Fruit fly (Drosophila melanogaster) whole organism, embryonic: ENCODE data around the gene Ada1-1.

Source experiments
- Atf-2 ChIP-seq: fragments of 200-800 bp; sonication (Bioruptor generic); optimal IDR thresholded peaks from 2 replicates; lab custom pipeline; 2016; ENCODE audit warnings: missing biosample characterization, missing genetic modification characterization
- BEAF-32 ChIP-seq: fragments of 200-800 bp; sonication (Bioruptor generic); optimal IDR thresholded peaks from 3 replicates; lab custom pipeline; 2017; ENCODE audit warnings: missing biosample characterization, missing genetic modification characterization, mild to moderate bottlenecking, moderate library complexity, missing genetic modification reagents
- Blimp-1 ChIP-seq: fragments of 200-800 bp; sonication (Bioruptor generic); optimal IDR thresholded peaks from 3 replicates; lab custom pipeline; 2018; ENCODE audit warnings: missing biosample characterization, missing genetic modification characterization, mild to moderate bottlenecking, moderate library complexity, missing genetic modification reagents
- CG10959 ChIP-seq: fragments of 200-800 bp; sonication (Bioruptor generic); IDR thresholded peaks from 2 replicates; pipeline ENCODE4 v1.3.6; 2022; ENCODE audit warnings: missing biosample characterization, missing genetic modification characterization
- CG11456 ChIP-seq: fragments of 200-800 bp; sonication (Bioruptor generic); IDR thresholded peaks from 3 replicates; pipeline ENCODE4 v1.3.6; 2022; ENCODE audit warnings: missing biosample characterization, missing genetic modification characterization
- CG14050 ChIP-seq: fragments of 200-800 bp; sonication (Bioruptor generic); IDR thresholded peaks from 3 replicates; pipeline ENCODE4 v1.3.6; 2022; ENCODE audit warnings: missing biosample characterization, missing genetic modification characterization
- CG14965 ChIP-seq: fragments of 200-800 bp; sonication (Bioruptor generic); optimal IDR thresholded peaks from 2 replicates; lab custom pipeline; 2016; ENCODE audit warnings: missing biosample characterization, missing genetic modification characterization, borderline replicate concordance
- CG15514 ChIP-seq: fragments of 200-800 bp; sonication (Bioruptor generic); optimal IDR thresholded peaks from 3 replicates; lab custom pipeline; 2017; ENCODE audit warnings: missing biosample characterization, missing genetic modification characterization, mild to moderate bottlenecking, moderate library complexity, missing genetic modification reagents
- CG1832 ChIP-seq: fragments of 200-800 bp; sonication (Bioruptor generic); optimal IDR thresholded peaks from 2 replicates; lab custom pipeline; 2017; ENCODE audit warnings: missing biosample characterization, mild to moderate bottlenecking, missing genetic modification characterization, inconsistent platforms
- CG2116 ChIP-seq: fragments of 200-800 bp; sonication (Bioruptor generic); optimal IDR thresholded peaks from 3 replicates; lab custom pipeline; 2018; ENCODE audit warnings: missing biosample characterization, mild to moderate bottlenecking, missing genetic modification characterization
- CG2875 ChIP-seq: fragments of 200-800 bp; sonication (Bioruptor generic); optimal IDR thresholded peaks from 2 replicates; lab custom pipeline; 2017; ENCODE audit warnings: missing biosample characterization, mild to moderate bottlenecking, missing genetic modification characterization, missing genetic modification reagents
- CG31388 ChIP-seq: fragments of 200-800 bp; sonication (Bioruptor generic); optimal IDR thresholded peaks from 2 replicates; lab custom pipeline; 2016; ENCODE audit warnings: missing biosample characterization, missing genetic modification characterization
- CG5245 ChIP-seq: fragments of 200-800 bp; sonication (Bioruptor generic); optimal IDR thresholded peaks from 3 replicates; lab custom pipeline; 2016; ENCODE audit warnings: missing biosample characterization, missing genetic modification characterization
- CG6654 ChIP-seq: fragments of 200-800 bp; sonication (Bioruptor generic); optimal IDR thresholded peaks from 2 replicates; lab custom pipeline; 2017; ENCODE audit warnings: missing biosample characterization, mild to moderate bottlenecking, missing genetic modification characterization
- CG6854 ChIP-seq: fragments of 200-800 bp; sonication (Bioruptor generic); optimal IDR thresholded peaks from 3 replicates; lab custom pipeline; 2017; ENCODE audit warnings: missing biosample characterization, mild to moderate bottlenecking, missing genetic modification characterization
- CG7963 ChIP-seq: fragments of 200-800 bp; sonication (Bioruptor generic); IDR thresholded peaks from 3 replicates; pipeline ENCODE4 v1.3.6; 2022; ENCODE audit warnings: missing biosample characterization, missing genetic modification characterization; ENCODE audit not compliant: partially characterized antibody
- CG7987 ChIP-seq: fragments of 200-800 bp; sonication (Bioruptor generic); optimal IDR thresholded peaks from 2 replicates; lab custom pipeline; 2018; ENCODE audit warnings: missing biosample characterization, mild to moderate bottlenecking, missing genetic modification characterization, moderate library complexity
- CG8281 ChIP-seq: fragments of 200-800 bp; sonication (Bioruptor generic); optimal IDR thresholded peaks from 2 replicates; lab custom pipeline; 2018; ENCODE audit warnings: missing biosample characterization, mild to moderate bottlenecking, missing genetic modification characterization, moderate library complexity
- CG8388 ChIP-seq: fragments of 200-800 bp; sonication (Bioruptor generic); optimal IDR thresholded peaks from 2 replicates; lab custom pipeline; 2019; ENCODE audit warnings: missing biosample characterization, mild to moderate bottlenecking, missing genetic modification characterization, moderate library complexity
- D19B ChIP-seq: fragments of 200-800 bp; sonication (Bioruptor generic); optimal IDR thresholded peaks from 2 replicates; lab custom pipeline; 2017; ENCODE audit warnings: missing biosample characterization, mild to moderate bottlenecking, missing genetic modification characterization
- Dref ChIP-seq: fragments of 200-800 bp; sonication (Bioruptor generic); IDR thresholded peaks from 2 replicates; pipeline ENCODE4 v1.3.6; 2022; ENCODE audit warnings: missing biosample characterization, missing genetic modification characterization
- Eip74EF ChIP-seq, 2 experiments: fragments of 200-800 bp in 1 of 2; fragments of >200 bp in 1 of 2; sonication (Bioruptor generic) in 1 of 2; optimal IDR thresholded peaks; 2 replicates each; lab custom pipeline; 2017 to 2019; ENCODE audit warnings: missing biosample characterization in 2 of 2, missing genetic modification characterization in 2 of 2, mild to moderate bottlenecking in 1 of 2, moderate library complexity in 1 of 2
- MBD-R2 ChIP-seq: fragments of 200-800 bp; sonication (Bioruptor generic); IDR thresholded peaks from 2 replicates; pipeline ENCODE4 v1.3.6; 2022; ENCODE audit warnings: missing biosample characterization, missing genetic modification characterization
- MTF-1 ChIP-seq: fragments of 200-800 bp; sonication (Bioruptor generic); optimal IDR thresholded peaks from 2 replicates; lab custom pipeline; 2018; ENCODE audit warnings: missing biosample characterization, mild to moderate bottlenecking, missing genetic modification characterization, borderline replicate concordance
- Mad ChIP-seq: fragments of 200-800 bp; sonication (Bioruptor generic); optimal IDR thresholded peaks from 2 replicates; lab custom pipeline; 2016; ENCODE audit warnings: missing biosample characterization, missing genetic modification characterization
- Max ChIP-seq: fragments of 200-800 bp; sonication (Bioruptor generic); optimal IDR thresholded peaks from 2 replicates; lab custom pipeline; 2016; ENCODE audit warnings: missing biosample characterization, mild to moderate bottlenecking, missing genetic modification characterization
- Stat92E ChIP-seq, 3 experiments: fragments of >200 bp in 2 of 3; fragments of 200-800 bp in 1 of 3; sonication (Bioruptor generic) in 1 of 3; optimal IDR thresholded peaks; 2 replicates each; lab custom pipeline; 2017 to 2019; ENCODE audit warnings: missing biosample characterization in 3 of 3, missing genetic modification characterization in 3 of 3, mild to moderate bottlenecking in 1 of 3, moderate library complexity in 1 of 3
- ac ChIP-seq: fragments of 200-800 bp; sonication (Bioruptor generic); optimal IDR thresholded peaks from 3 replicates; lab custom pipeline; 2017; ENCODE audit warnings: missing biosample characterization, mild to moderate bottlenecking, missing genetic modification characterization
- al ChIP-seq: fragments of 200-800 bp; sonication (Bioruptor generic); IDR thresholded peaks from 2 replicates; pipeline ENCODE4 v1.3.6; 2022; ENCODE audit warnings: missing biosample characterization, missing genetic modification characterization
- amos ChIP-seq: fragments of 200-800 bp; sonication (Bioruptor generic); IDR thresholded peaks from 2 replicates; pipeline ENCODE4 v1.3.6; 2022; ENCODE audit warnings: missing biosample characterization, missing genetic modification characterization; ENCODE audit not compliant: partially characterized antibody
- chif ChIP-seq, 2 experiments: fragments of 200-800 bp; sonication (Bioruptor generic); optimal IDR thresholded peaks; 3 replicates each; lab custom pipeline; 2016; ENCODE audit warnings: missing biosample characterization in 2 of 2, missing genetic modification characterization in 2 of 2
- ci ChIP-seq: fragments of 200-800 bp; sonication (Bioruptor generic); IDR thresholded peaks from 3 replicates; pipeline ENCODE4 v1.3.6; 2022; ENCODE audit warnings: missing biosample characterization, missing genetic modification characterization
- dan ChIP-seq: fragments of 200-800 bp; sonication (Bioruptor generic); IDR thresholded peaks from 2 replicates; pipeline ENCODE4 v1.3.6; 2022; ENCODE audit warnings: missing biosample characterization, missing genetic modification characterization
- exex ChIP-seq: fragments of 200-800 bp; sonication (Bioruptor generic); optimal IDR thresholded peaks from 4 replicates; lab custom pipeline; 2018; ENCODE audit warnings: missing biosample characterization, mild to moderate bottlenecking, missing genetic modification characterization, moderate library complexity
- fd64A ChIP-seq: fragments of 200-800 bp; sonication (Bioruptor generic); optimal IDR thresholded peaks from 3 replicates; lab custom pipeline; 2018; ENCODE audit warnings: missing biosample characterization, mild to moderate bottlenecking, missing genetic modification characterization
- hb ChIP-seq: fragments of 200-800 bp; sonication (Bioruptor generic); IDR thresholded peaks from 3 replicates; pipeline ENCODE4 v1.3.6; 2022; ENCODE audit warnings: missing biosample characterization, missing genetic modification characterization; ENCODE audit not compliant: partially characterized antibody
- jumu ChIP-seq: fragments of 200-800 bp; sonication (Bioruptor generic); optimal IDR thresholded peaks from 3 replicates; lab custom pipeline; 2016; ENCODE audit warnings: missing biosample characterization, missing genetic modification characterization
- kay ChIP-seq: fragments of 200-800 bp; sonication (Bioruptor generic); optimal IDR thresholded peaks from 2 replicates; lab custom pipeline; 2016; ENCODE audit warnings: missing biosample characterization, missing genetic modification characterization
- klu ChIP-seq: fragments of 200-800 bp; sonication (Bioruptor generic); IDR thresholded peaks from 2 replicates; pipeline ENCODE4 v1.3.6; 2022; ENCODE audit warnings: missing biosample characterization, missing genetic modification characterization
- luna ChIP-seq: fragments of 200-800 bp; sonication (Bioruptor generic); optimal IDR thresholded peaks from 2 replicates; lab custom pipeline; 2016; ENCODE audit warnings: missing biosample characterization, missing genetic modification characterization
- mld ChIP-seq: fragments of 200-800 bp; sonication (Bioruptor generic); IDR thresholded peaks from 3 replicates; pipeline ENCODE4 v1.3.6; 2022; ENCODE audit warnings: missing biosample characterization, missing genetic modification characterization; ENCODE audit not compliant: partially characterized antibody
- oc ChIP-seq: fragments of 200-800 bp; sonication (Bioruptor generic); optimal IDR thresholded peaks from 2 replicates; lab custom pipeline; 2018; ENCODE audit warnings: missing biosample characterization, mild to moderate bottlenecking, missing genetic modification characterization, moderate library complexity
- p53 ChIP-seq: fragments of 200-800 bp; sonication (Bioruptor generic); optimal IDR thresholded peaks from 2 replicates; lab custom pipeline; 2016; ENCODE audit warnings: missing biosample characterization, missing genetic modification characterization
- psq ChIP-seq: fragments of 200-800 bp; sonication (Bioruptor generic); optimal IDR thresholded peaks from 2 replicates; lab custom pipeline; 2017; ENCODE audit warnings: missing biosample characterization, missing genetic modification characterization
- salm ChIP-seq: fragments of 200-800 bp; sonication (Bioruptor generic); optimal IDR thresholded peaks from 2 replicates; lab custom pipeline; 2018; ENCODE audit warnings: missing biosample characterization, mild to moderate bottlenecking, missing genetic modification characterization
- sisA ChIP-seq: fragments of 200-800 bp; sonication (Bioruptor generic); IDR thresholded peaks from 2 replicates; pipeline ENCODE4 v1.3.6; 2022; ENCODE audit warnings: missing biosample characterization, missing genetic modification characterization
- so ChIP-seq: fragments of 200-800 bp; sonication (Bioruptor generic); IDR thresholded peaks from 3 replicates; pipeline ENCODE4 v1.3.6; 2022; ENCODE audit warnings: missing biosample characterization, missing genetic modification characterization
- trh ChIP-seq: fragments of 200-800 bp; sonication (Bioruptor generic); optimal IDR thresholded peaks from 2 replicates; lab custom pipeline; 2016; ENCODE audit warnings: missing biosample characterization, missing genetic modification characterization
- twi ChIP-seq: fragments of 200-800 bp; optimal IDR thresholded peaks from 2 replicates; lab custom pipeline; 2019; ENCODE audit warnings: missing biosample characterization, mild to moderate bottlenecking, missing genetic modification characterization, moderate library complexity
- z ChIP-seq: fragments of 200-800 bp; sonication (Bioruptor generic); IDR thresholded peaks from 3 replicates; pipeline ENCODE4 v1.3.6; 2022; ENCODE audit warnings: missing biosample characterization, missing genetic modification characterization

Ada1-1 gene

DNA sequence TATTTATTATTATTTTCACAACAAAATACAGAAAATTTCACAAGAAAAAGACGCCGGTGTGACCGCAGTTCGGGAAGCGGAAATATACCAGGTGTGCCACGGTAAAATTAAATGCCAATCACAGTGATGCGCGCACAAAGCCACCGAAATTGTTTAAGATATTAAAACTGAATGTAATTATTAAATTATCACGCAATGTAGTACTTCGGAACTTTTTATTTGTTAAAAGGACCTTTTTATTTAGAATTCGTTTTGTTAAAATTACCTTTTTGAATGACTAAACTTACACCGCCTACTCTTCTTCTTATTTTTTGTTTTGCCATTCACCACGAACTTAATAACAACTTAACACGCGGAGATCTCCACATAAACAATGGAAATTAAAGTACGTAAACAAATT is 8.7 kb upstream of the Ada1-1 start, which contains the start of the genes CG6686 and CG34163 (continued):
- TF ChIP-seq kay (GFP tag; lab: Kevin White, UChicago) (no peak), D19B (GFP tag; lab: Kevin White, UChicago) (no peak), CG11456 (GFP tag; lab: Robert Waterston, UW) (no peak), p53 (GFP tag; lab: Kevin White, UChicago) (no peak), trh (no peak), CG2116 (GFP tag; lab: Kevin White, UChicago) (peak; percentile 63), oc (no peak), CG1832 (no peak), CG10959 (no peak), chif (GFP tag; optimal IDR thresholded peaks at IDR 0.05; lab: Kevin White, UChicago) (peak; percentile 31 to 37), BEAF-32 (peak; percentile 41), z (GFP tag; lab: Robert Waterston, UW) (no peak), Eip74EF (GFP tag; optimal IDR thresholded peaks at IDR 0.05; lab: Kevin White, UChicago) (no peak), exex (tag; lab: Kevin White, UChicago) (peak; percentile 19), CG7987 (GFP tag; lab: Kevin White, UChicago) (no peak), sisA (GFP tag; lab: Robert Waterston, UW) (peak; percentile 39; the same call in 1 of the 2 replicates), Dref (GFP tag; lab: Robert Waterston, UW) (no peak), CG15514 (GFP tag; lab: Kevin White, UChicago) (peak; percentile 49), so (GFP tag; lab: Robert Waterston, UW) (no peak), hb (GFP tag; lab: Robert Waterston, UW) (no peak), dan (GFP tag; lab: Robert Waterston, UW) (no peak), CG6854 (no peak), amos (GFP tag; lab: Robert Waterston, UW) (0 out of 2 replicates have a peak, but pooled peaks have one; percentile 12), Stat92E (GFP tag; optimal IDR thresholded peaks at IDR 0.05; lab: Kevin White, UChicago) (peak in 1 of 3 experiments; percentile 38), psq (GFP tag; lab: Kevin White, UChicago) (no peak), CG8281 (tag; lab: Kevin White, UChicago) (no peak), MBD-R2 (GFP tag; lab: Robert Waterston, UW) (peak; percentile 89), luna (GFP tag; lab: Kevin White, UChicago) (no peak), CG31388 (no peak), jumu (GFP tag; lab: Kevin White, UChicago) (peak; percentile 53), ac (GFP tag; lab: Kevin White, UChicago) (no peak), Atf-2 (GFP tag; lab: Kevin White, UChicago) (peak; percentile 3), fd64A (GFP tag; lab: Kevin White, UChicago) (no peak), ci (GFP tag; lab: Robert Waterston, UW) (no peak), CG8388 (GFP tag; lab: Kevin White, UChicago) (no peak), salm (tag; lab: Kevin White, UChicago) (no peak), Mad (GFP tag; lab: Kevin White, UChicago) (peak; percentile 43), mld (GFP tag; lab: Robert Waterston, UW) (no peak), CG5245 (GFP tag; lab: Kevin White, UChicago) (no peak), MTF-1 (GFP tag; lab: Kevin White, UChicago) (no peak), CG14965 (GFP tag; lab: Kevin White, UChicago) (no peak), CG14050 (GFP tag; lab: Robert Waterston, UW) (no peak), CG2875 (GFP tag; lab: Kevin White, UChicago) (no peak), Blimp-1 (GFP tag; lab: Kevin White, UChicago) (no peak), CG7963 (GFP tag; lab: Robert Waterston, UW) (no peak), CG6654 (GFP tag; lab: Kevin White, UChicago) (no peak), twi (tag; lab: Kevin White, UChicago) (no peak), klu (GFP tag; lab: Robert Waterston, UW) (no peak), Max (GFP tag; lab: Kevin White, UChicago) (peak; percentile 78), al (peak; percentile 37; the same call in 1 of the 2 replicates)
